Worm (Caenorhabditis elegans): ENCODE results near the gene F58H1.6.
A peak's percentile ranks its signal among the peaks of the same experiment; 100 is the strongest.

F58H1.6 gene

DNA sequence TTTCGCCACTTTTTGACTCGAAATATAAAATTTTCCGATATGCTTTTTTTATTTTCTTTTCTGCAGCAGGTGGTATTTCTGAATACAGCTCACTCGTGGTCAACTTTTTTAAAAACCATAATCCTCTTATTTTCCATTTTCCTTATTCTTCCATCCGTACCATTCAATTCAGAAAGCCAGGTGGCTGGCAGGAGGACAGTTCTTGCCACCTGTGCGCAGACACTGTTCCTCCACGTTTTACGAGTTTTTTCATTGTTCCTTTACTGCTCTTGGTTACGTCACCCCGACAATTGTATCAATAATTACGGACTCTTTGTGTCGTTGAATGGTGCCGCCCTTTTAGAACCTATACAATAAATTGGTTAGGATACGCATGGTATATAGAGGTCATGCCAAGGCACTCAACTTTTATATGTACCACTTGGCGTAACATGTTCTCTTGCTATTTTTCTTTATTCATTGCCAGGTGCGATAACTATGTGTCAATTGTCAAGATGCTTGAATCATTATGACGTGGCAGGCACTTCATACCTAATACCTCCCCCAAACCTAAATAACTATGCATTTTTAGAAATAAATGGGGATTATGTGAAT, 10.5 kb downstream of the F58H1.6 start:
- TF ChIP-seq ets-5 (GFP tag; IDR thresholded peaks at IDR 0.05) (no peak), nhr-85 (tag) (peak; percentile 25), egl-27 (tag; optimal IDR thresholded peaks at IDR 0.05) (no peak)

DNA sequence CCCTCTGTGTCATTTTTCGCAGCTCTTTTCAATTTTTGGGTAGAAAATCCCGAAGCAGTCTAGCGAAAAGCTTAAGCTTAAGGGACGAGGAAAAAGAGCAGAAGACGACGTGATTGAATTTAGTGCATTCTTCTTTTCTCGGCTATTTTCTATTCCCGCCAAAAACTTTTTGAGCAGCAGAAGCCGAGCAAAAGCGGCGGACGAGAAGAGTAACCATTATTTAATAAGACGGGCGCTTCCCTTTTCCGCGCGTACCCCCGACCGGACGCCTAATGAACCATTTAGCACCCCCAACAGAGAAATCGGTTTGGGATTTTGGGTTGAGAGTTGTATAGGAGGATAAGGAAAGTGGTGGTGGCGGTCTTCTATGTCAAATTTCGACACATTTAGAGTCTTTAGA, 11.2 kb downstream of the F58H1.6 start:
- no peak for TF ChIP-seq ets-5 (GFP tag; IDR thresholded peaks at IDR 0.05)
- TF ChIP-seq ztf-11 (tag; optimal IDR thresholded peaks at IDR 0.05), result no peak
- no peak for TF ChIP-seq sox-4 (tag; optimal IDR thresholded peaks at IDR 0.05)
- TF ChIP-seq fos-1 (tag; optimal IDR thresholded peaks at IDR 0.05), result no peak
- TF ChIP-seq lir-3 (tag; optimal IDR thresholded peaks at IDR 0.05; ENCODE audit: poor library complexity), result no peak
- no peak for TF ChIP-seq nhr-71 (tag; optimal IDR thresholded peaks at IDR 0.05)
- no peak for TF ChIP-seq tbx-2 (tag; optimal IDR thresholded peaks at IDR 0.05)
- no peak for TF ChIP-seq unc-30 (tag; optimal IDR thresholded peaks at IDR 0.05)
- TF ChIP-seq efl-1 (optimal IDR thresholded peaks at IDR 0.05), result no peak
- TF ChIP-seq efl-1 (GFP tag; optimal IDR thresholded peaks at IDR 0.05 in 1 of 2), result no peak
- TF ChIP-seq rnt-1 (tag; optimal IDR thresholded peaks at IDR 0.05), result no peak
- TF ChIP-seq ces-1 (GFP tag; optimal IDR thresholded peaks at IDR 0.05), result peak; percentile 77
- TF ChIP-seq fkh-10 (GFP tag; optimal IDR thresholded peaks at IDR 0.05), result peak; percentile 58
- TF ChIP-seq hpl-2 (GFP tag; optimal IDR thresholded peaks at IDR 0.05), result no peak
- no peak for TF ChIP-seq ceh-82 (tag; optimal IDR thresholded peaks at IDR 0.05)
- no peak for TF ChIP-seq ztf-4 (tag; optimal IDR thresholded peaks at IDR 0.05)
- TF ChIP-seq pag-3 (tag; optimal IDR thresholded peaks at IDR 0.05; ENCODE audit: borderline replicate concordance, insufficient read depth), result no peak
- TF ChIP-seq lin-14 (GFP tag; optimal IDR thresholded peaks at IDR 0.05), result peak; percentile 79

DNA sequence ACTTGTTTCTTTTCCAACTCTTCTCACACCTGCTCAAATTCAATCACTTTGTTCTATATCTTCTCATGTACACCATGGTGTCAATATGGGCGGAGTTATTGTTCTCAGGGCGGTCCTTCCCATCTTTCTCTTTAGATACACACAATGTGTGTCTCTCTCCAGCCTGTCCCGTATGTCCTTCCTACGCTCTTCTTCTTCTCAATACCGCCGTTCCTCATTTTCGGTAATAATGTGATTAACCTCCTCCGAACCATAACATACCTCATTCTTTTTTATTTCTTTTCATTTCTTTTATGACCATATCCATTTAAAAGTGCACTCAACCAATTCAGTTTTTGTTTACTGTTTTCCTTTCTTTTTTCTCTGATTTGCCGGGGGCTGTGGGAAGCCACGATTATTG, 13.2 kb downstream of the F58H1.6 start:
- TF ChIP-seq nhr-76 (tag; optimal IDR thresholded peaks at IDR 0.05) (no peak), xbp-1 (tag; optimal IDR thresholded peaks at IDR 0.05) (no peak), unc-30 (tag; optimal IDR thresholded peaks at IDR 0.05) (no peak), ces-1 (GFP tag; optimal IDR thresholded peaks at IDR 0.05) (no peak), dsc-1 (tag; optimal IDR thresholded peaks at IDR 0.05) (no peak), swsn-7 (tag; optimal IDR thresholded peaks at IDR 0.05) (no peak), ceh-82 (tag; optimal IDR thresholded peaks at IDR 0.05) (no peak), nhr-84 (tag; optimal IDR thresholded peaks at IDR 0.05) (no peak), ceh-63 (GFP tag; optimal IDR thresholded peaks at IDR 0.05) (no peak), rnt-1 (tag; optimal IDR thresholded peaks at IDR 0.05) (no peak), unc-86 (tag; optimal IDR thresholded peaks at IDR 0.05) (no peak), nhr-20 (tag; optimal IDR thresholded peaks at IDR 0.05) (no peak), egl-13 (tag; optimal IDR thresholded peaks at IDR 0.05) (no peak), C04F5.9 (tag; optimal IDR thresholded peaks at IDR 0.05) (no peak), Y116A8C.19 (tag; optimal IDR thresholded peaks at IDR 0.05; ENCODE audit: borderline replicate concordance) (no peak), nhr-71 (tag; optimal IDR thresholded peaks at IDR 0.05) (no peak), skn-1 (tag; optimal IDR thresholded peaks at IDR 0.05) (no peak)

DNA sequence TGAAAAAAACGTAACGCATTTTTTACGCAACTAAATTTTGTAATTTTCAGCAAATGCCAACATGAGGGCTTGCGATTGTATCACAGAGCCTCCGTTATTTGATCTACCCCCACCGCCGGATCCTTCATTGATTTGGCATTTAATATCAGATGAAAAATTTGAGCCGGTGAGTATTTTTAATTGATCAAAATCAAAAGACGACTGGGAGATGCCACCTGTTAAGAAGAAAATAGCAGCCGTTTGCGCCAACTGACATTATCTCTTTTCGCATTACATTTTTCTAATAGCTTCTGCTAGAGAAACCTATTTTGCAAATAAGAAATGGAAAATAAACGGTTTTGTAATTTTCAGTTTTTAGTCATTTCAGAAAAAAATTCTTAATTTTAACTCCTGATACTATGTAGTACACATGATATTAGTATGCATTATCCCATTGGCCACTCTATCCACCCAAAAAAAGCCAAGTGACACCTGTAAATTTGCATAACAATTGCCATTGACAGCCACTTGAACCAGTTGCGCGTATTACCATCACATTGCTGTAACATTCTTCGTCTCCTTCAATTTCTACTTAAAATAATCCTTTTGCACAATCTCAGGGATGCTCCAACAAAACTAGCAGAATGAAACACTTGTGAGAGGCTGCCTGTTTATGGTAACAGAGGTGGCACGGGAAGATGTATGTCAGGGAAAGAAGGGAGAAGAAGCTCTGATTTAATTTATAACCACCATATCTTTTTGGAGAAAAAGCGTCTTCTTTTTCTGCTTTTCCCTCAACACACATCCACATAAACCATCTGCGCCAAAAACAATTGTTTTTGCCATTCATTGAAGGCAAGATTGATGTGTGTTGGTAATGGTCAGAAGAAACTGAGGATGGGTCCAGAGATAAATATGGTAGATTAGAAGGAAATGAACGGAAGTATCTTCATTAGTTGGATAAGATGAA, 16.2 kb downstream of the F58H1.6 start, which contains the start of gene F58H1.5:
Gene F58H1.5 (plus strand): TSS at position 51 of the 949 bp plus-strand sequence.
- TF ChIP-seq snpc-4 (tag; optimal IDR thresholded peaks at IDR 0.05), result no peak
- TF ChIP-seq zip-4 (GFP tag; optimal IDR thresholded peaks at IDR 0.05), result no peak
- TF ChIP-seq lin-13 (GFP tag; optimal IDR thresholded peaks at IDR 0.05), result no peak
- TF ChIP-seq egl-27 (tag; optimal IDR thresholded peaks at IDR 0.05), result no peak
- TF ChIP-seq lin-14 (GFP tag; optimal IDR thresholded peaks at IDR 0.05), result peak; percentile 33
- no peak for TF ChIP-seq unc-62 (GFP tag; optimal IDR thresholded peaks at IDR 0.05)
- no peak for TF ChIP-seq nhr-76 (tag; optimal IDR thresholded peaks at IDR 0.05)
- no peak for TF ChIP-seq efl-1 (optimal IDR thresholded peaks at IDR 0.05)
- TF ChIP-seq efl-1 (GFP tag; optimal IDR thresholded peaks at IDR 0.05 in 1 of 2), result peak in 1 of 2 experiments; percentile 82
- TF ChIP-seq pag-3 (tag; optimal IDR thresholded peaks at IDR 0.05; ENCODE audit: borderline replicate concordance, insufficient read depth), result no peak
- no peak for TF ChIP-seq nhr-47 (tag; optimal IDR thresholded peaks at IDR 0.05)
- no peak for TF ChIP-seq xbp-1 (tag; optimal IDR thresholded peaks at IDR 0.05)
- no peak for TF ChIP-seq alr-1 (tag; optimal IDR thresholded peaks at IDR 0.05; ENCODE audit: borderline replicate concordance)
- TF ChIP-seq nhr-71 (tag; optimal IDR thresholded peaks at IDR 0.05), result no peak
- TF ChIP-seq elt-2 (tag; optimal IDR thresholded peaks at IDR 0.05), result no peak
